Worm (Caenorhabditis elegans) whole organism, mixed stage, embryonic: ENCODE measurements around the gene F35H8.2.

ENCODE experiments used
- bed-3 ChIP-seq: fragments of 200-800 bp; sonication (Bioruptor generic); optimal IDR thresholded peaks from 3 replicates; lab custom pipeline; 2018; ENCODE audit warnings: mild to moderate bottlenecking, missing genetic modification characterization, moderate library complexity, missing compliant biosample characterization
- elt-1 ChIP-seq: sonication (generic microtip); optimal IDR thresholded peaks from 2 replicates; lab custom pipeline; 2017; ENCODE audit warnings: missing genetic modification characterization, mild to moderate bottlenecking, missing compliant biosample characterization, antibody characterized with exemption, moderate library complexity, borderline replicate concordance; ENCODE audit not compliant: insufficient read depth
- mep-1 ChIP-seq: fragments of 150-350 bp; optimal IDR thresholded peaks from 2 replicates; lab custom pipeline; 2017; ENCODE audit warnings: missing biosample characterization, missing genetic modification reagents, missing genetic modification characterization, inconsistent platforms
- nhr-28 ChIP-seq: fragments of 150-350 bp; optimal IDR thresholded peaks from 2 replicates; lab custom pipeline; 2014; ENCODE audit warnings: missing biosample characterization, missing genetic modification characterization
- snpc-4 ChIP-seq: fragments of 150-350 bp; optimal IDR thresholded peaks from 2 replicates; lab custom pipeline; 2014; ENCODE audit warnings: missing biosample characterization, missing genetic modification characterization
- unc-39 ChIP-seq: fragments of 150-350 bp; optimal IDR thresholded peaks from 2 replicates; lab custom pipeline; 2014; ENCODE audit warnings: missing biosample characterization, missing genetic modification characterization

ce11 chrII:9532011-9532410 is 23.3 kb upstream of the F35H8.2 start, which contains the start of gene sra-9:
- TF ChIP-seq elt-1 (tag; lab: Kevin White, UChicago) (no peak), mep-1 (tag; lab: Kevin White, UChicago) (no peak), nhr-28 (tag; lab: Kevin White, UChicago) (no peak), bed-3 (GFP tag; lab: Kevin White, UChicago) (no peak), snpc-4 (tag; lab: Kevin White, UChicago) (no peak), unc-39 (tag; lab: Kevin White, UChicago) (no peak)
